Worm (Caenorhabditis elegans): ENCODE data around the gene F39F10.2.
A peak's percentile ranks its signal among the peaks of the same experiment; 100 is the strongest.
"Not testable (repeated sequence)": the region's sequence is repeated elsewhere in the genome, so short reads cannot be mapped to it uniquely, and the experiment has no call there.

Gene F39F10.2

ce11 chrX:16872446-16872962 is 22.2 kb upstream of the F39F10.2 start, which contains the start of gene T20F7.1:
TSS of gene T20F7.1 (plus strand) at chrX:16872912.
- TF ChIP-seq egl-27 (tag; optimal IDR thresholded peaks at IDR 0.05), result no peak
- TF ChIP-seq lin-15B (tag; optimal IDR thresholded peaks at IDR 0.05), result peak; percentile 17
- TF ChIP-seq elt-2 (tag; optimal IDR thresholded peaks at IDR 0.05), result peak; percentile 63
- peak; percentile 72 for TF ChIP-seq snpc-4 (tag; optimal IDR thresholded peaks at IDR 0.05)
- TF ChIP-seq pha-4 (tag; optimal IDR thresholded peaks at IDR 0.05), result peak; percentile 84
- TF ChIP-seq ama-1 (optimal IDR thresholded peaks at IDR 0.05), result peak; percentile 14
- TF ChIP-seq fos-1 (tag; optimal IDR thresholded peaks at IDR 0.05), result no peak
- peak; percentile 66 for TF ChIP-seq nhr-23 (tag; optimal IDR thresholded peaks at IDR 0.05)
- no peak for TF ChIP-seq R02D3.7 (tag; optimal IDR thresholded peaks at IDR 0.05)
- no peak for TF ChIP-seq ztf-4 (tag; optimal IDR thresholded peaks at IDR 0.05)
- peak; percentile 66 for TF ChIP-seq nhr-43 (tag; optimal IDR thresholded peaks at IDR 0.05; ENCODE audit: poor library complexity, severe bottlenecking)
- peak; percentile 63 for TF ChIP-seq nhr-25 (tag; optimal IDR thresholded peaks at IDR 0.05)
- no peak for TF ChIP-seq ceh-82 (tag; optimal IDR thresholded peaks at IDR 0.05)
- no peak for TF ChIP-seq fkh-10 (GFP tag; optimal IDR thresholded peaks at IDR 0.05)
- TF ChIP-seq lin-39 (tag; optimal IDR thresholded peaks at IDR 0.05), result peak; percentile 81
- peak; percentile 34 for TF ChIP-seq pqm-1 (tag; optimal IDR thresholded peaks at IDR 0.05)
- TF ChIP-seq jun-1 (tag; optimal IDR thresholded peaks at IDR 0.05), result peak; percentile 42
- TF ChIP-seq tbx-2 (tag; optimal IDR thresholded peaks at IDR 0.05), result peak; percentile 25
- TF ChIP-seq egl-5 (tag; optimal IDR thresholded peaks at IDR 0.05), result peak; percentile 50
- peak; percentile 92 for TF ChIP-seq hmg-11 (tag; optimal IDR thresholded peaks at IDR 0.05)
- TF ChIP-seq lsy-12 (tag; optimal IDR thresholded peaks at IDR 0.05), result peak; percentile 32
- TF ChIP-seq ztf-11 (tag; optimal IDR thresholded peaks at IDR 0.05), result no peak
- TF ChIP-seq nfya-1 (tag; optimal IDR thresholded peaks at IDR 0.05; ENCODE audit: insufficient read depth), result peak; percentile 81

ce11 chrX:16880426-16880825 is 14.3 kb upstream of the F39F10.2 start, which contains the start of gene acs-9:
TSS of gene acs-9 (minus strand) at chrX:16880526.
- TF ChIP-seq nhr-43 (tag; optimal IDR thresholded peaks at IDR 0.05; ENCODE audit: poor library complexity, severe bottlenecking) (no peak), nhr-12 (tag; optimal IDR thresholded peaks at IDR 0.05) (no peak), ceh-9 (tag; optimal IDR thresholded peaks at IDR 0.05) (no peak), elt-2 (tag; optimal IDR thresholded peaks at IDR 0.05) (no peak), daf-12 (tag; optimal IDR thresholded peaks at IDR 0.05) (no peak), nfya-1 (tag; optimal IDR thresholded peaks at IDR 0.05; ENCODE audit: insufficient read depth) (no peak), ceh-82 (tag; optimal IDR thresholded peaks at IDR 0.05) (no peak), fos-1 (tag; optimal IDR thresholded peaks at IDR 0.05) (no peak), mdl-1 (tag; optimal IDR thresholded peaks at IDR 0.05) (no peak), ceh-16 (tag; optimal IDR thresholded peaks at IDR 0.05) (no peak), nhr-11 (tag; optimal IDR thresholded peaks at IDR 0.05) (no peak)

ce11 chrX:16883426-16883825 is 11.3 kb upstream of the F39F10.2 start, which contains the start of gene Y13C8A.1:
TSS of gene Y13C8A.1 (plus strand) at chrX:16883726.
- TF ChIP-seq nhr-67, hmg-11, nhr-11 (tag; optimal IDR thresholded peaks at IDR 0.05): not testable (repeated sequence)

ce11 chrX:16884075-16884474 is 10.6 kb upstream of the F39F10.2 start:
- TF ChIP-seq lin-15B (tag; optimal IDR thresholded peaks at IDR 0.05) (no peak), lsy-12 (tag; optimal IDR thresholded peaks at IDR 0.05) (no peak), unc-62 (GFP tag; optimal IDR thresholded peaks at IDR 0.05) (no peak), nhr-77 (tag; optimal IDR thresholded peaks at IDR 0.05) (no peak), lin-39 (tag; optimal IDR thresholded peaks at IDR 0.05) (no peak), ceh-9 (tag; optimal IDR thresholded peaks at IDR 0.05) (no peak), nhr-67 (tag; optimal IDR thresholded peaks at IDR 0.05) (no peak), egl-5 (tag; optimal IDR thresholded peaks at IDR 0.05) (no peak), hmg-11 (tag; optimal IDR thresholded peaks at IDR 0.05) (no peak), jun-1 (tag; optimal IDR thresholded peaks at IDR 0.05) (no peak), fkh-2 (tag; optimal IDR thresholded peaks at IDR 0.05) (no peak), pha-4 (tag; optimal IDR thresholded peaks at IDR 0.05) (no peak), ama-1 (optimal IDR thresholded peaks at IDR 0.05) (no peak)

- no peak for TF ChIP-seq nhr-77 (tag; optimal IDR thresholded peaks at IDR 0.05)
- TF ChIP-seq tbx-2 (tag; optimal IDR thresholded peaks at IDR 0.05), result no peak
- TF ChIP-seq nhr-28 (tag; optimal IDR thresholded peaks at IDR 0.05), result no peak
- TF ChIP-seq ama-1 (optimal IDR thresholded peaks at IDR 0.05), result no peak
- TF ChIP-seq hmg-11 (tag; optimal IDR thresholded peaks at IDR 0.05), result no peak
- no peak for TF ChIP-seq elt-1 (tag; optimal IDR thresholded peaks at IDR 0.05)
- TF ChIP-seq mml-1 (tag; optimal IDR thresholded peaks at IDR 0.05), result no peak
- no peak for TF ChIP-seq nhr-237 (tag; optimal IDR thresholded peaks at IDR 0.05)
- TF ChIP-seq egl-5 (tag; optimal IDR thresholded peaks at IDR 0.05), result no peak
- TF ChIP-seq fos-1 (tag; optimal IDR thresholded peaks at IDR 0.05), result no peak
- TF ChIP-seq nhr-11 (tag; optimal IDR thresholded peaks at IDR 0.05), result no peak
- TF ChIP-seq nhr-43 (tag; optimal IDR thresholded peaks at IDR 0.05; ENCODE audit: poor library complexity, severe bottlenecking), result no peak
Observed at ce11 chrX:16891683-16892082, 3.0 kb upstream of the F39F10.2 start, which contains the start of gene F39F10.3. TSS of gene F39F10.3 (plus strand) at chrX:16891983.

All from whole organism, L3 larva.